Worm (Caenorhabditis elegans): ENCODE data around the gene zipt-2.3.

ce11 chrII:13723754-13724153 lies 8.1 kb upstream of the zipt-2.3 start:
- TF ChIP-seq cog-1 (tag; optimal IDR thresholded peaks at IDR 0.05): no peak
- no peak for TF ChIP-seq tab-1 (GFP tag; IDR thresholded peaks at IDR 0.05)
- TF ChIP-seq med-1 (GFP tag; optimal IDR thresholded peaks at IDR 0.05; ENCODE audit: insufficient read depth): no peak
- no peak for TF ChIP-seq T22C8.4 (GFP tag; IDR thresholded peaks at IDR 0.05)

Measured in whole organism, midembryonic.